Fruit fly (Drosophila melanogaster) whole organism, pupa: ENCODE data around the gene CG15468.

Source experiments
- CG10348 ChIP-seq: fragments of 200-800 bp; sonication (Bioruptor generic); IDR thresholded peaks from 2 replicates; pipeline ENCODE4 v1.3.6; 2022; ENCODE audit warnings: missing biosample characterization, missing genetic modification characterization
- CG12605 ChIP-seq: fragments of 200-800 bp; sonication (Bioruptor generic); IDR thresholded peaks from 2 replicates; pipeline ENCODE4 v1.3.6; 2022; ENCODE audit warnings: missing biosample characterization, missing genetic modification characterization
- CG13204 ChIP-seq: fragments of 200-800 bp; sonication (Bioruptor generic); optimal IDR thresholded peaks from 2 replicates; lab custom pipeline; 2018; ENCODE audit warnings: missing biosample characterization, mild to moderate bottlenecking, missing genetic modification characterization, moderate library complexity
- CG17806 ChIP-seq: fragments of 200-800 bp; sonication (Bioruptor generic); optimal IDR thresholded peaks from 2 replicates; lab custom pipeline; 2018; ENCODE audit warnings: missing biosample characterization, mild to moderate bottlenecking, missing genetic modification characterization, moderate library complexity
- CG32121 ChIP-seq: fragments of 200-800 bp; sonication (Bioruptor generic); IDR thresholded peaks from 2 replicates; pipeline ENCODE4 v1.3.6; 2022; ENCODE audit warnings: missing biosample characterization, missing genetic modification characterization
- CG34367 ChIP-seq: fragments of 200-800 bp; sonication (Bioruptor generic); optimal IDR thresholded peaks from 2 replicates; lab custom pipeline; 2018; ENCODE audit warnings: missing biosample characterization, mild to moderate bottlenecking, missing genetic modification characterization
- CG8301 ChIP-seq: fragments of 200-800 bp; sonication (Bioruptor generic); optimal IDR thresholded peaks from 2 replicates; lab custom pipeline; 2018; ENCODE audit warnings: missing biosample characterization, mild to moderate bottlenecking, missing genetic modification characterization
- EcR ChIP-seq: fragments of 200-800 bp; sonication (Bioruptor generic); optimal IDR thresholded peaks from 3 replicates; lab custom pipeline; 2019; ENCODE audit warnings: missing biosample characterization, missing genetic modification characterization, mild to moderate bottlenecking, moderate library complexity, missing genetic modification reagents
- Snoo ChIP-seq: fragments of 200-800 bp; sonication (Bioruptor generic); optimal IDR thresholded peaks from 3 replicates; lab custom pipeline; 2017; ENCODE audit warnings: missing biosample characterization, mild to moderate bottlenecking, missing genetic modification characterization, inconsistent platforms
- fd96Ca ChIP-seq: fragments of 200-800 bp; sonication (Bioruptor generic); IDR thresholded peaks from 3 replicates; pipeline ENCODE4 v1.3.6; 2022; ENCODE audit warnings: missing biosample characterization, missing genetic modification characterization

- no peak for TF ChIP-seq CG10348 (GFP tag; lab: Robert Waterston, UW)
- TF ChIP-seq Snoo (tag; lab: Kevin White, UChicago) = no peak
- TF ChIP-seq CG17806 = no peak
- TF ChIP-seq fd96Ca (GFP tag; lab: Robert Waterston, UW) = peak; percentile 25; the same call in 1 of the 3 replicates
- TF ChIP-seq CG13204 = no peak
- TF ChIP-seq CG32121 (GFP tag; lab: Robert Waterston, UW) = no peak
- TF ChIP-seq CG34367 (tag; lab: Kevin White, UChicago) = no peak
- peak; percentile 32 for TF ChIP-seq CG8301 (tag; lab: Kevin White, UChicago)
- no peak for TF ChIP-seq CG12605 (GFP tag; lab: Robert Waterston, UW)
- TF ChIP-seq EcR (GFP tag; lab: Kevin White, UChicago) = no peak
Observed at dm6 chrX:4983218-4983617, 22.3 kb upstream of the CG15468 start.
